Worm (Caenorhabditis elegans): ENCODE data around the gene Y62H9A.7.

Y62H9A.7 gene

DNA sequence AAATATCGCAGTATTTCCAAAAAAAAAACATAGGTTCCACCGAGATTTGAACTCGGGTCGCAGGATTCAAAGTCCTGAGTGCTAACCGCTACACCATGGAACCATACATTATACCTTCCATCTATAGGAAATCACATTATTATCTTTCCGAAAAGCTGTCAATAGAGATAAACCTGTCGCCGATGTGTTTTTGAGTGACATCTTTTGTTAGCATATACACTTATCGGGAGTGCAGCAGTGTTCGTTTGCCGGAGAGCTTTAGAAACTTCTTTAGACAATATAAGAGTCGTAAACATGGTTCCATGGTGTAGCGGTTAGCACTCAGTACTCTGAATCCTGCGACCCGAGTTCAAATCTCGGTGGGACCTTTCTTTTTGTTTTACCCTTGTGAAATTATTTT is 13.3 kb downstream of the Y62H9A.7 start (continued):
- TF ChIP-seq nhr-41 (GFP tag; IDR thresholded peaks at IDR 0.05) (peak; percentile 32; the same call in 1 of the 2 replicates), skn-1 (tag; optimal IDR thresholded peaks at IDR 0.05) (no peak), spr-3 (GFP tag; optimal IDR thresholded peaks at IDR 0.05) (peak; percentile 6), snpc-4 (tag; optimal IDR thresholded peaks at IDR 0.05) (no peak), hif-1 (tag; optimal IDR thresholded peaks at IDR 0.05) (no peak), egl-27 (tag; optimal IDR thresholded peaks at IDR 0.05) (no peak)

DNA sequence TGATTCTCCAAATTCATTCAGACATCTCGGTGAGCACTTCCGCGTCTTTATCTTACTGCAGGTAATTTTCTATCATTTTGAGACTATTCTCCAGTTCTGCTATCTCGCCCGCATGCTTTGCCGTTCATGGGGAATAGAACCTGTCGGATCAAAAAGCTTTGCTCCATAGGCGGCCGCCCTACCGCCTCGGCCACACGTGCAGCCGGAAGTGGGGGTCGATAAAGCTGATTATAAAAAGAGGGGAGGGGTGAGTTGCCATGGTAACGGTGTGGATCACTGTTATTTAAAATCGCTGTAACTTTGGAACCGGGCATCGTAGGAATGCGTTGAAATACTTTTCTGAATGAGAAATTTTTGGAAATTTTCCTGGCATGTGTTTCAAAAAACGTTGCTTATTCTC is 15.1 kb downstream of the Y62H9A.7 start:
- TF ChIP-seq mxl-2 (GFP tag; conservative IDR thresholded peaks at IDR 0.05) (no peak), ceh-44 (GFP tag; IDR thresholded peaks at IDR 0.05) (0 out of 2 replicates have a peak, but pooled peaks have one; percentile 27), aha-1 (tag) (peak; percentile 13), tra-1 (GFP tag; IDR thresholded peaks at IDR 0.05) (peak; percentile 47; the same call in 1 of the 2 replicates)

DNA sequence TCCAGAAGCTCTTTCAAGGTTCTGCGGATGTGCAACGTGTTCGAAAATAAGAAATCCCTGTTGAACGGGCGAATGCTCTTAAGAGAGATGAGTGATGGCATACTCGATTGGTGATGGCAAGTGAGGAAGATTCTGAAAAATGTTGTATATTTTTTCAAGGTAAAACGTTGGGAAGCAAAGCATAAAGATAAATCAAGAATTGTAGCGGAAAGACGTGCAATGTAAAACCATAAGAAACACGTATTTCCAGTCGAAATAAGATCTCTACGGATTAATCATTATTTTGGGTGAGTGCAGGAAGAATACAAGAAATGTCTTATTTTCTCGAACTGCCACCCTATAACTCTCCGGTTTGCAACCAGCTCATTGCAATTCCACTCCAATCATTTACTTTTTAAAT is 16.2 kb downstream of the Y62H9A.7 start, which contains the start of gene dot-1.2:
TSS of gene dot-1.2 (minus strand) at position 101 of the 400 bp plus-strand sequence.
- peak in 1 of 2 experiments; percentile 43 for TF ChIP-seq unc-62 (GFP tag; optimal IDR thresholded peaks at IDR 0.05 in 1 of 2)
- no peak for TF ChIP-seq unc-62 (tag; optimal IDR thresholded peaks at IDR 0.05)
- no peak for TF ChIP-seq ztf-7 (tag; optimal IDR thresholded peaks at IDR 0.05)

DNA sequence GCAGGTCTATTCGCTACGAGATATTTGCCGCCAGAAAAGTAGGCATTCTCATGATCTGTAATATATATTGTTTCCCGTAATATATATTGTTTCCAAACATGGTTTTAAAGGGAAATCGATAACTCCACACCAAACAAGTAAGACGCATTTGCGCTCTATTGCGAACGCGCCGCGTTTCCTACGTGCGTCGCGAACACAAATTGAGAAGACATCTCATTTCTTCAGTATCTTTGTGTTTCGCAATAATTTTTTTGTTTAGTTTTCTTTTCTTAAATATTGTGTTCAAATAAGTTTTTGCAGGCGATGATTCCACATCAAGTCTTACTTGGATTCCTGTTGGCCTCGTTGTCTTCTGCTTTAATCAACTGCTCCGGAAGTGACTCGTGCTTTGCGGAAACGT is 20.4 kb downstream of the Y62H9A.7 start, which contains the start of gene F54F7.6:
TSS of gene F54F7.6 (plus strand) at position 301 of the 400 bp plus-strand sequence.
- no peak for TF ChIP-seq nhr-76 (tag; optimal IDR thresholded peaks at IDR 0.05)
- TF ChIP-seq unc-62 (GFP tag; optimal IDR thresholded peaks at IDR 0.05 in 1 of 2), result peak in 1 of 2 experiments; percentile 69
- TF ChIP-seq unc-62 (tag; optimal IDR thresholded peaks at IDR 0.05), result no peak
- no peak for TF ChIP-seq nhr-6 (tag; optimal IDR thresholded peaks at IDR 0.05)
- TF ChIP-seq ztf-7 (tag; optimal IDR thresholded peaks at IDR 0.05), result no peak
- TF ChIP-seq ZK546.5 (tag; optimal IDR thresholded peaks at IDR 0.05), result no peak
- TF ChIP-seq F26F4.8 (GFP tag; conservative IDR thresholded peaks at IDR 0.05), result no peak

DNA sequence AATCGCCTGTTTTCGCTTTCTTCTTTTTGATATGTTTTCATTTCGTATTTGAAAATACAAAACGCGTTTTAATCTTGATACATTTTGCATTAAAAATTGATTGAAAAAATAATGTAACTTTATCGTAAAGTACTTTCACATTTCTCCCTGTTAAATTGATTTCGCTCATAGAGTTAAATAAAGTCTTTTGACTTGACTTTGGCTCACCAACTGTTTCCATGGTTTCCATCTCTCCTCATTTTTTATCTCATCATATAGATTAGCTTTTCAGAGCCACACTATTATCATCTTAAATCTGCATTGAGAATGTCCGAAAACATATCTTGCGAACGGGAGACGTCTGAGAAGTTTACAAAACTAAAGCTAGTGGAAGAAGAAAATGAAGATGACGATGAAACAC is 22.2 kb downstream of the Y62H9A.7 start, which contains the start of gene F54F7.10:
TSS of gene F54F7.10 (plus strand) at position 301 of the 400 bp plus-strand sequence.
- TF ChIP-seq lim-7 (GFP tag; IDR thresholded peaks at IDR 0.05) (no peak), arid-1 (GFP tag; conservative IDR thresholded peaks at IDR 0.05) (no peak), ceh-44 (GFP tag; IDR thresholded peaks at IDR 0.05) (no peak), rbr-2 (tag; optimal IDR thresholded peaks at IDR 0.05) (no peak), F37D6.2 (tag; optimal IDR thresholded peaks at IDR 0.05) (no peak), Y75B8A.6 (GFP tag; IDR thresholded peaks at IDR 0.05) (no peak), nhr-111 (GFP tag; optimal IDR thresholded peaks at IDR 0.05) (no peak), egl-43 (GFP tag; IDR thresholded peaks at IDR 0.05) (no peak), nhr-42 (GFP tag; IDR thresholded peaks at IDR 0.05) (no peak), ceh-32 (tag; optimal IDR thresholded peaks at IDR 0.05; ENCODE audit: poor library complexity) (no peak), daf-16 (GFP tag; optimal IDR thresholded peaks at IDR 0.05) (no peak), daf-16 (tag; optimal IDR thresholded peaks at IDR 0.05) (no peak), madf-5 (GFP tag; IDR thresholded peaks at IDR 0.05) (no peak)

DNA sequence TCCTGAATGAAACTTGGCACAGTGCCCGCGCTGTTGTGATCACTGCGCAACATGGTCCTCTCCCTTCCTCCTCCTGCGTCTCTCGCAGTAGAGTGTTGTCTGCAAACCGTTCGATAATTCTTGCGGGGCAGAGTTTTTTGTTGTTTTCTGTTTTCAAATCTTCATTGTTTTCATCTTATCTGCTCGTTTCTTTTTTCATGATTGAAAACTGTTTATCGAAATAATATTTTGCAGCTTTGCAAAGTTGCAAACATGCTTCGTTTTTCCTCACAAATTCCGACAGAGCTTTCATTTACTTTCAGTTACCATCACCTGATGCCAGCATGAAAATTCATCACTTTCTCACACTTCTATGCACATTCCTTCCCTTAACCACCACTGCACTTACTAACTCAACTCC is 28.3 kb downstream of the Y62H9A.7 start, which contains the start of gene mes-1:
TSS of gene mes-1 (plus strand) at position 301 of the 400 bp plus-strand sequence.
- no peak for TF ChIP-seq nhr-102 (tag; optimal IDR thresholded peaks at IDR 0.05)
- no peak for TF ChIP-seq mes-2 (tag; optimal IDR thresholded peaks at IDR 0.05; ENCODE audit: poor library complexity, severe bottlenecking)
- TF ChIP-seq nhr-28 (tag; optimal IDR thresholded peaks at IDR 0.05), result no peak
- no peak for TF ChIP-seq zfp-3 (GFP tag; conservative IDR thresholded peaks at IDR 0.05)
- TF ChIP-seq T20F7.1 (GFP tag; optimal IDR thresholded peaks at IDR 0.05), result no peak
- TF ChIP-seq pqm-1 (tag; optimal IDR thresholded peaks at IDR 0.05), result no peak
- TF ChIP-seq nhr-25 (tag; optimal IDR thresholded peaks at IDR 0.05; ENCODE audit: borderline replicate concordance, insufficient read depth), result no peak
- TF ChIP-seq dmd-6 (GFP tag; IDR thresholded peaks at IDR 0.05), result no peak
- no peak for TF ChIP-seq spr-1 (tag; optimal IDR thresholded peaks at IDR 0.05)
- TF ChIP-seq fos-1 (tag; optimal IDR thresholded peaks at IDR 0.05), result no peak
- no peak for TF ChIP-seq R02D3.7 (tag; optimal IDR thresholded peaks at IDR 0.05)
- no peak for TF ChIP-seq egl-43 (GFP tag; IDR thresholded peaks at IDR 0.05)
- no peak for TF ChIP-seq Y5F2A.4 (GFP tag; optimal IDR thresholded peaks at IDR 0.05)
